Worm (Caenorhabditis elegans): Measurements from ENCODE around the gene F56C9.3.

F56C9.3 gene

DNA sequence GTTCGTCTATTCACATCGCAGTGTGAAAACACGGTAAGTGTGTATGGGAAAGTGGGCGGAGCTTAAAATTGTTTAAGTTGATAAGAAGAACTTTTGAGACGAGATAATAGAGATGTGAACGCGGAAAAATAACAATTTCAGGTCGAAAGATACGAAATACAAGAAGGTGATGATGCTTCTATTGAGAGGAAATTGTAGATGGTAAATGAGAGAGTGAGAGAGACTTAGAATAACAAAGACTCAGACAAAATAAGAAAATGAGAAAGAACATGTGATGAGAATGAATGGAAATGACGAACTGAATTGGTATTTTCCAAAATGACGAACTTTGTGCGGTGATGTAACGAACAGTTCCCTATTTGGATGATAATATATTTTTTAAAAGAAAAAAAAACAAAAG is 40.0 kb upstream of the F56C9.3 start:
- peak; percentile 19 for TF ChIP-seq skn-1 (tag; optimal IDR thresholded peaks at IDR 0.05)
- TF ChIP-seq nhr-71 (tag; optimal IDR thresholded peaks at IDR 0.05), result peak; percentile 9
- no peak for TF ChIP-seq unc-86 (tag; optimal IDR thresholded peaks at IDR 0.05)
- TF ChIP-seq hpl-2 (GFP tag; optimal IDR thresholded peaks at IDR 0.05), result no peak
- TF ChIP-seq lin-14 (GFP tag; optimal IDR thresholded peaks at IDR 0.05), result peak; percentile 34
- TF ChIP-seq ztf-11 (tag; optimal IDR thresholded peaks at IDR 0.05), result no peak
- peak in 1 of 6 experiments; percentile 53 for TF ChIP-seq elt-3 (tag; optimal IDR thresholded peaks at IDR 0.05)
- no peak for TF ChIP-seq aha-1 (tag; optimal IDR thresholded peaks at IDR 0.05)
- no peak for TF ChIP-seq efl-1 (optimal IDR thresholded peaks at IDR 0.05)
- TF ChIP-seq efl-1 (GFP tag; optimal IDR thresholded peaks at IDR 0.05 in 1 of 2), result peak; percentile 4 to 40
- TF ChIP-seq lin-35 (GFP tag; optimal IDR thresholded peaks at IDR 0.05), result peak in 1 of 2 experiments; percentile 47

DNA sequence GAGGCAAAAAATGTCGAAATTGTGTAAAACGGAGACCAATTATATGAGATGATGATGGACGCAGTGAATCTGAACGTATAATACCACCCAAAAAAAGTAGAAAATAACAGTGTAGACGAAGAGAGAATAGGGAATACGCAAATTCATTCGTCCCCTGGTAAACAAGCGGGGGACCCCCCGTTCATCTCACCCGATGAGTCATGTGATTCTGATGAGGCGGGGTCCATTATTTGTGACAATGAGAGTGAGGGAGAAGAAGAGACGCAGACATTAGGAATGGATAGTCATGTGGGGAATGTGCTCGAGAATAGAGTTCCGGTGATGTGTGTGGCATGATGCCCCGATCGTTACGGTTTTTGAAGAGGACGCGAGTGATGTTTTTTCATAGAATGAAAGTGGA is 39.0 kb upstream of the F56C9.3 start:
- TF ChIP-seq swsn-7 (tag; optimal IDR thresholded peaks at IDR 0.05), result peak; percentile 41
- TF ChIP-seq nhr-237 (tag; optimal IDR thresholded peaks at IDR 0.05), result no peak
- no peak for TF ChIP-seq fkh-10 (GFP tag; optimal IDR thresholded peaks at IDR 0.05)
- TF ChIP-seq hlh-4 (tag; optimal IDR thresholded peaks at IDR 0.05), result no peak
- TF ChIP-seq lin-14 (GFP tag; optimal IDR thresholded peaks at IDR 0.05), result peak; percentile 93
- no peak for TF ChIP-seq vab-15 (tag; optimal IDR thresholded peaks at IDR 0.05)
- TF ChIP-seq lin-13 (GFP tag; optimal IDR thresholded peaks at IDR 0.05), result peak; percentile 62
- TF ChIP-seq nhr-85 (tag), result peak; percentile 92
- TF ChIP-seq tlp-1 (tag; optimal IDR thresholded peaks at IDR 0.05), result no peak
- peak; percentile 41 for TF ChIP-seq pax-3 (tag; optimal IDR thresholded peaks at IDR 0.05)
- no peak for TF ChIP-seq mab-9 (GFP tag; IDR thresholded peaks at IDR 0.05)
- TF ChIP-seq nhr-47 (tag; optimal IDR thresholded peaks at IDR 0.05), result peak; percentile 55
- TF ChIP-seq sptf-1 (tag; optimal IDR thresholded peaks at IDR 0.05), result no peak
- TF ChIP-seq sup-37 (GFP tag; optimal IDR thresholded peaks at IDR 0.05), result no peak
- TF ChIP-seq ces-1 (GFP tag; optimal IDR thresholded peaks at IDR 0.05), result no peak
- no peak for TF ChIP-seq unc-62 (GFP tag; optimal IDR thresholded peaks at IDR 0.05)
- peak; percentile 47 for TF ChIP-seq rnt-1 (tag; optimal IDR thresholded peaks at IDR 0.05)
- TF ChIP-seq unc-130 (tag; optimal IDR thresholded peaks at IDR 0.05), result peak; percentile 62
- no peak for TF ChIP-seq nhr-84 (tag; optimal IDR thresholded peaks at IDR 0.05)
- TF ChIP-seq lir-3 (tag; optimal IDR thresholded peaks at IDR 0.05; ENCODE audit: poor library complexity), result peak; percentile 56
- TF ChIP-seq nhr-12 (tag; optimal IDR thresholded peaks at IDR 0.05), result no peak
- TF ChIP-seq dpl-1 (GFP tag; optimal IDR thresholded peaks at IDR 0.05), result peak; percentile 24 to 58 (median 58)
- no peak for TF ChIP-seq mef-2 (tag; optimal IDR thresholded peaks at IDR 0.05)
- no peak for TF ChIP-seq fkh-4 (tag; optimal IDR thresholded peaks at IDR 0.05; ENCODE audit: borderline replicate concordance)
- no peak for TF ChIP-seq C04F5.9 (tag; optimal IDR thresholded peaks at IDR 0.05)
- peak; percentile 29 for TF ChIP-seq blmp-1 (tag; optimal IDR thresholded peaks at IDR 0.05)
- TF ChIP-seq F16B12.6 (tag; optimal IDR thresholded peaks at IDR 0.05), result no peak
- peak; percentile 24 for TF ChIP-seq irx-1 (tag; optimal IDR thresholded peaks at IDR 0.05)
- no peak for TF ChIP-seq unc-98 (GFP tag; IDR thresholded peaks at IDR 0.05)
- TF ChIP-seq alr-1 (tag; optimal IDR thresholded peaks at IDR 0.05; ENCODE audit: borderline replicate concordance), result no peak
- no peak for TF ChIP-seq ama-1 (optimal IDR thresholded peaks at IDR 0.05)
- peak; percentile 84 for TF ChIP-seq nhr-71 (tag; optimal IDR thresholded peaks at IDR 0.05)
- TF ChIP-seq grh-1 (GFP tag; IDR thresholded peaks at IDR 0.05), result peak; percentile 60
- no peak for TF ChIP-seq pqm-1 (tag; optimal IDR thresholded peaks at IDR 0.05)
- no peak for TF ChIP-seq zag-1 (tag; optimal IDR thresholded peaks at IDR 0.05)
- TF ChIP-seq egl-13 (tag; optimal IDR thresholded peaks at IDR 0.05), result no peak
- peak; percentile 57 for TF ChIP-seq nhr-90 (tag; optimal IDR thresholded peaks at IDR 0.05; ENCODE audit: poor library complexity)
- TF ChIP-seq egl-27 (tag; optimal IDR thresholded peaks at IDR 0.05), result no peak
- no peak for TF ChIP-seq sox-4 (tag; optimal IDR thresholded peaks at IDR 0.05)
- TF ChIP-seq C34B4.2 (tag; optimal IDR thresholded peaks at IDR 0.05), result no peak
- TF ChIP-seq nhr-20 (tag; optimal IDR thresholded peaks at IDR 0.05), result peak; percentile 84
- TF ChIP-seq snpc-4 (tag; optimal IDR thresholded peaks at IDR 0.05), result peak; percentile 2
- no peak for TF ChIP-seq ceh-82 (tag; optimal IDR thresholded peaks at IDR 0.05)
- TF ChIP-seq aly-2 (tag; optimal IDR thresholded peaks at IDR 0.05), result no peak

All from whole organism, L1 larva.